Fruit fly (Drosophila melanogaster): ENCODE measurements around the gene CG15219.

The CG15219 gene

dm6 chr2L:22079332-22079731, 26.0 kb downstream of the CG15219 start, which contains the start of gene ttm3:
Gene ttm3 (plus strand): TSS chr2L:22079632.
- TF ChIP-seq Hr78 (GFP tag; optimal IDR thresholded peaks at IDR 0.05): no peak
- TF ChIP-seq ey (GFP tag; optimal IDR thresholded peaks at IDR 0.05): no peak
- no peak for TF ChIP-seq Mio (GFP tag; optimal IDR thresholded peaks at IDR 0.05)
- no peak for TF ChIP-seq Dif (GFP tag; optimal IDR thresholded peaks at IDR 0.05; ENCODE audit: partially characterized antibody)
- TF ChIP-seq woc (GFP tag; optimal IDR thresholded peaks at IDR 0.05): no peak
- no peak for TF ChIP-seq Jra (GFP tag; optimal IDR thresholded peaks at IDR 0.05)

dm6 chr2L:22070844-22071243, 34.5 kb downstream of the CG15219 start, which contains the start of gene tplus3a:
Gene tplus3a (plus strand): TSS chr2L:22071144.
- no peak for TF ChIP-seq psq (GFP tag; optimal IDR thresholded peaks at IDR 0.05)
- TF ChIP-seq sage (GFP tag; optimal IDR thresholded peaks at IDR 0.05): no peak
- no peak for TF ChIP-seq ey (GFP tag; optimal IDR thresholded peaks at IDR 0.05)
- TF ChIP-seq Hr83 (GFP tag; optimal IDR thresholded peaks at IDR 0.05; ENCODE audit: poor library complexity, severe bottlenecking): no peak
- no peak for TF ChIP-seq Dfd (GFP tag; optimal IDR thresholded peaks at IDR 0.05)
- TF ChIP-seq dmrt93B (GFP tag; optimal IDR thresholded peaks at IDR 0.05): no peak
- no peak for TF ChIP-seq CG9705 (GFP tag; optimal IDR thresholded peaks at IDR 0.05)
- TF ChIP-seq Dif (GFP tag; optimal IDR thresholded peaks at IDR 0.05; ENCODE audit: partially characterized antibody): no peak
- TF ChIP-seq h (GFP tag; optimal IDR thresholded peaks at IDR 0.05): no peak
- no peak for TF ChIP-seq CG32264 (GFP tag; optimal IDR thresholded peaks at IDR 0.05)
- no peak for TF ChIP-seq CrebA (GFP tag; optimal IDR thresholded peaks at IDR 0.05; ENCODE audit: borderline replicate concordance)
- no peak for TF ChIP-seq Abd-B (GFP tag; optimal IDR thresholded peaks at IDR 0.05)
- TF ChIP-seq dl (GFP tag; optimal IDR thresholded peaks at IDR 0.05; ENCODE audit: insufficient read depth in 1 of 2, partially characterized antibody in 2 of 2): no peak
- TF ChIP-seq Rel (GFP tag; optimal IDR thresholded peaks at IDR 0.05): no peak
- no peak for TF ChIP-seq Rel (tag; optimal IDR thresholded peaks at IDR 0.05)
- no peak for TF ChIP-seq N (GFP tag; optimal IDR thresholded peaks at IDR 0.05)
- no peak for TF ChIP-seq woc (GFP tag; optimal IDR thresholded peaks at IDR 0.05)

- no peak for TF ChIP-seq sage (GFP tag; optimal IDR thresholded peaks at IDR 0.05)
- no peak for TF ChIP-seq ey (GFP tag; optimal IDR thresholded peaks at IDR 0.05)
- TF ChIP-seq OdsH (GFP tag; optimal IDR thresholded peaks at IDR 0.05): no peak
- no peak for TF ChIP-seq woc (GFP tag; optimal IDR thresholded peaks at IDR 0.05)
- no peak for TF ChIP-seq br (GFP tag; optimal IDR thresholded peaks at IDR 0.05)
- no peak for TF ChIP-seq brk (GFP tag; optimal IDR thresholded peaks at IDR 0.05)
- no peak for TF ChIP-seq tai (GFP tag; optimal IDR thresholded peaks at IDR 0.05)
- no peak for TF ChIP-seq foxo (GFP tag; optimal IDR thresholded peaks at IDR 0.05)
- no peak for TF ChIP-seq GATAd (GFP tag; optimal IDR thresholded peaks at IDR 0.05)
- no peak for TF ChIP-seq HLH106 (tag; optimal IDR thresholded peaks at IDR 0.05)
- TF ChIP-seq CG32264 (GFP tag; optimal IDR thresholded peaks at IDR 0.05): no peak
- TF ChIP-seq dl (GFP tag; optimal IDR thresholded peaks at IDR 0.05; ENCODE audit: insufficient read depth in 1 of 2, partially characterized antibody in 2 of 2): no peak
- no peak for TF ChIP-seq h (GFP tag; optimal IDR thresholded peaks at IDR 0.05)
- no peak for TF ChIP-seq psq (GFP tag; optimal IDR thresholded peaks at IDR 0.05)
These were observed 40.1 kb downstream of the CG15219 start, which contains the start of gene CG42597 for dm6 chr2L:22065243-22065642. Gene CG42597 (minus strand): TSS chr2L:22065343.

- TF ChIP-seq br (GFP tag; optimal IDR thresholded peaks at IDR 0.05): no peak
- no peak for TF ChIP-seq Jra (GFP tag; optimal IDR thresholded peaks at IDR 0.05)
- TF ChIP-seq Dfd (GFP tag; optimal IDR thresholded peaks at IDR 0.05): peak; percentile 45
These were observed 45.5 kb downstream of the CG15219 start for dm6 chr2L:22059852-22060251.
